Worm (Caenorhabditis elegans): Measurements from ENCODE around the gene wago-4.

ce11 chrII:12901025-12901424 is 18.3 kb upstream of the wago-4 start, which contains the start of gene clec-65:
- no peak for TF ChIP-seq elt-3 (tag; optimal IDR thresholded peaks at IDR 0.05)
- TF ChIP-seq snpc-4 (tag; optimal IDR thresholded peaks at IDR 0.05), result no peak
- no peak for TF ChIP-seq skn-1 (tag; optimal IDR thresholded peaks at IDR 0.05)
- TF ChIP-seq nhr-77 (tag; optimal IDR thresholded peaks at IDR 0.05), result no peak
- no peak for TF ChIP-seq dmd-4 (tag; optimal IDR thresholded peaks at IDR 0.05)
- TF ChIP-seq ztf-4 (tag; optimal IDR thresholded peaks at IDR 0.05), result no peak
- no peak for TF ChIP-seq unc-39 (tag; optimal IDR thresholded peaks at IDR 0.05)
- TF ChIP-seq lsy-2 (tag; optimal IDR thresholded peaks at IDR 0.05), result no peak
- no peak for TF ChIP-seq ceh-82 (tag; optimal IDR thresholded peaks at IDR 0.05)
- TF ChIP-seq nhr-237 (tag; optimal IDR thresholded peaks at IDR 0.05), result no peak
